Comparison of ENCODE assay signal across 3 worm cellular contexts in genomic region chrIV:11638016-11638415, ce11.
A peak's percentile ranks its signal among the peaks of the same experiment; 100 is the strongest.
TF ChIP-seq lines count a peak whose summit lies in the region.

Gene rbm-17 (plus strand): TSS chrIV:11638316.

TF ChIP-seq in whole organism, L1 larva, 84 proteins besides CTCF, POLR2A, EP300 and RAD21:
- TF ChIP-seq nhr-71 (tag; optimal IDR thresholded peaks at IDR 0.05; lab: Kevin White, UChicago) (peak; percentile 14), elt-2 (tag; optimal IDR thresholded peaks at IDR 0.05; lab: Kevin White, UChicago) (peak; percentile 9), nhr-90 (tag; optimal IDR thresholded peaks at IDR 0.05; lab: Kevin White, UChicago; ENCODE audit: poor library complexity) (no peak)

TF ChIP-seq in whole organism, L4 larva, 104 proteins besides CTCF, POLR2A, EP300 and RAD21:
- TF ChIP-seq dpl-1 (GFP tag; optimal IDR thresholded peaks at IDR 0.05; lab: Kevin White, UChicago) (no peak), unc-62 (GFP tag; optimal IDR thresholded peaks at IDR 0.05 in 1 of 2; lab: Kevin White, UChicago) (peak in 1 of 2 experiments; percentile 1), unc-62 (tag; optimal IDR thresholded peaks at IDR 0.05; lab: Kevin White, UChicago) (no peak), lsy-2 (tag; optimal IDR thresholded peaks at IDR 0.05; lab: Kevin White, UChicago) (peak in 1 of 2 experiments; percentile 9), aha-1 (tag; lab: Kevin White, UChicago) (peak; percentile 43), nhr-25 (tag; optimal IDR thresholded peaks at IDR 0.05; lab: Kevin White, UChicago; ENCODE audit: borderline replicate concordance, insufficient read depth) (no peak)

TF ChIP-seq in whole organism, young adult, 124 proteins besides CTCF, POLR2A, EP300 and RAD21:
- TF ChIP-seq pbrm-1 (GFP tag; IDR thresholded peaks at IDR 0.05; lab: Robert Waterston, UW) (no peak), sdz-38 (tag; optimal IDR thresholded peaks at IDR 0.05; lab: Kevin White, UChicago) (no peak), cebp-1 (GFP tag; IDR thresholded peaks at IDR 0.05; lab: Robert Waterston, UW) (no peak), cebp-1 (tag; optimal IDR thresholded peaks at IDR 0.05; lab: Kevin White, UChicago) (peak; percentile 17), let-607 (tag; optimal IDR thresholded peaks at IDR 0.05; lab: Kevin White, UChicago) (no peak), F23B12.7 (tag; optimal IDR thresholded peaks at IDR 0.05; lab: Kevin White, UChicago; ENCODE audit: insufficient read depth) (no peak), sptf-2 (GFP tag; optimal IDR thresholded peaks at IDR 0.05; lab: Kevin White, UChicago) (no peak), ZK185.1 (tag; optimal IDR thresholded peaks at IDR 0.05; lab: Kevin White, UChicago; ENCODE audit: poor library complexity, severe bottlenecking) (no peak), bed-1 (GFP tag; IDR thresholded peaks at IDR 0.05; lab: Robert Waterston, UW) (no peak), tbx-9 (tag; optimal IDR thresholded peaks at IDR 0.05; lab: Kevin White, UChicago; ENCODE audit: borderline replicate concordance) (no peak), ceh-40 (GFP tag; IDR thresholded peaks at IDR 0.05; lab: Robert Waterston, UW) (no peak), ama-1 (optimal IDR thresholded peaks at IDR 0.05; lab: Kevin White, UChicago) (peak; percentile 36), ama-1 (GFP tag; optimal IDR thresholded peaks at IDR 0.05; lab: Kevin White, UChicago) (no peak), B0336.3 (GFP tag; IDR thresholded peaks at IDR 0.05; lab: Robert Waterston, UW) (no peak), hlh-26 (GFP tag; conservative IDR thresholded peaks at IDR 0.05; lab: Robert Waterston, UW) (no peak), nhr-179 (tag; optimal IDR thresholded peaks at IDR 0.05; lab: Kevin White, UChicago) (no peak), hsf-1 (GFP tag; IDR thresholded peaks at IDR 0.05; lab: Robert Waterston, UW) (0 out of 2 replicates have a peak, but pooled peaks have one; percentile 11), lag-1 (GFP tag; IDR thresholded peaks at IDR 0.05; lab: Robert Waterston, UW) (no peak)
